Fruit fly (Drosophila melanogaster) whole organism, embryonic: Measurements from ENCODE around the gene CG45099.

Experiments
- ATbp ChIP-seq: fragments of 200-800 bp; sonication (Bioruptor generic); optimal IDR thresholded peaks from 2 replicates; lab custom pipeline; 2017; ENCODE audit warnings: missing biosample characterization, mild to moderate bottlenecking, missing genetic modification characterization, missing genetic modification reagents
- Ada2b ChIP-seq: fragments of 200-800 bp; sonication (Bioruptor generic); IDR thresholded peaks from 2 replicates; pipeline ENCODE4 v1.3.6; 2022; ENCODE audit warnings: missing biosample characterization, missing genetic modification characterization
- Atf-2 ChIP-seq: fragments of 200-800 bp; sonication (Bioruptor generic); optimal IDR thresholded peaks from 2 replicates; lab custom pipeline; 2016; ENCODE audit warnings: missing biosample characterization, missing genetic modification characterization
- B-H1 ChIP-seq: fragments of 200-800 bp; sonication (Bioruptor generic); IDR thresholded peaks from 3 replicates; pipeline ENCODE4 v1.3.6; 2022; ENCODE audit warnings: missing biosample characterization, missing genetic modification characterization
- BtbVII ChIP-seq: fragments of 200-800 bp; sonication (Bioruptor generic); optimal IDR thresholded peaks from 3 replicates; lab custom pipeline; 2017; ENCODE audit warnings: missing biosample characterization, mild to moderate bottlenecking, missing genetic modification characterization
- CG10321 ChIP-seq: fragments of 200-800 bp; sonication (Bioruptor generic); IDR thresholded peaks from 2 replicates; pipeline ENCODE4 v1.3.6; 2022; ENCODE audit warnings: missing biosample characterization, missing genetic modification characterization
- CG12104 ChIP-seq: fragments of 200-800 bp; sonication (Bioruptor generic); optimal IDR thresholded peaks from 3 replicates; lab custom pipeline; 2016; ENCODE audit warnings: missing biosample characterization, missing genetic modification characterization
- CG12236 ChIP-seq: fragments of 200-800 bp; sonication (Bioruptor generic); optimal IDR thresholded peaks from 2 replicates; lab custom pipeline; 2016; ENCODE audit warnings: missing biosample characterization, missing genetic modification characterization
- CG13287 ChIP-seq: fragments of 200-800 bp; sonication (Bioruptor generic); IDR thresholded peaks from 2 replicates; pipeline ENCODE4 v1.3.6; 2022; ENCODE audit warnings: missing biosample characterization, missing genetic modification characterization; ENCODE audit not compliant: partially characterized antibody
- CG13894 ChIP-seq: fragments of 200-800 bp; sonication (Bioruptor generic); optimal IDR thresholded peaks from 3 replicates; lab custom pipeline; 2018; ENCODE audit warnings: missing biosample characterization, mild to moderate bottlenecking, missing genetic modification characterization, moderate library complexity
- CG1602 ChIP-seq: fragments of 200-800 bp; sonication (Bioruptor generic); optimal IDR thresholded peaks from 3 replicates; lab custom pipeline; 2016; ENCODE audit warnings: missing biosample characterization, missing genetic modification characterization
- CG16779 ChIP-seq: fragments of 200-800 bp; sonication (Bioruptor generic); IDR thresholded peaks from 2 replicates; pipeline ENCODE4 v1.3.6; 2022; ENCODE audit warnings: missing biosample characterization, missing genetic modification characterization
- CG1792 ChIP-seq: fragments of 200-800 bp; sonication (Bioruptor generic); optimal IDR thresholded peaks from 2 replicates; lab custom pipeline; 2016; ENCODE audit warnings: missing biosample characterization, missing genetic modification characterization
- CG18011 ChIP-seq: fragments of 200-800 bp; sonication (Bioruptor generic); optimal IDR thresholded peaks from 2 replicates; lab custom pipeline; 2017; ENCODE audit warnings: missing biosample characterization, missing genetic modification characterization, mild to moderate bottlenecking, moderate library complexity, missing genotype
- CG18476 ChIP-seq: fragments of 200-800 bp; sonication (Bioruptor generic); optimal IDR thresholded peaks from 2 replicates; lab custom pipeline; 2016; ENCODE audit warnings: missing biosample characterization, mild to moderate bottlenecking, missing genetic modification characterization
- CG2712 ChIP-seq: fragments of 200-800 bp; optimal IDR thresholded peaks from 3 replicates; lab custom pipeline; 2019; ENCODE audit warnings: missing biosample characterization, mild to moderate bottlenecking, missing genetic modification characterization, moderate library complexity
- CG31224 ChIP-seq: fragments of 200-800 bp; sonication (Bioruptor generic); IDR thresholded peaks from 2 replicates; pipeline ENCODE4 v1.3.6; 2022; ENCODE audit warnings: missing biosample characterization, missing genetic modification characterization
- CG32767 ChIP-seq: fragments of 200-800 bp; sonication (Bioruptor generic); IDR thresholded peaks from 2 replicates; pipeline ENCODE4 v1.3.6; 2022; ENCODE audit warnings: missing biosample characterization, missing genetic modification characterization
- CG4854 ChIP-seq: fragments of 200-800 bp; sonication (Bioruptor generic); optimal IDR thresholded peaks from 2 replicates; lab custom pipeline; 2016; ENCODE audit warnings: missing biosample characterization, missing genetic modification characterization, inconsistent platforms
- CG6791 ChIP-seq: fragments of 200-800 bp; sonication (Bioruptor generic); IDR thresholded peaks from 3 replicates; pipeline ENCODE4 v1.3.6; 2022; ENCODE audit warnings: missing biosample characterization, missing genetic modification characterization; ENCODE audit not compliant: partially characterized antibody
- CG7357 ChIP-seq: fragments of 200-800 bp; sonication (Bioruptor generic); IDR thresholded peaks from 3 replicates; pipeline ENCODE4 v1.3.6; 2022; ENCODE audit warnings: missing biosample characterization, missing genetic modification characterization
- CG7786 ChIP-seq: fragments of 200-800 bp; sonication (Bioruptor generic); optimal IDR thresholded peaks from 2 replicates; lab custom pipeline; 2016; ENCODE audit warnings: missing biosample characterization, missing genetic modification characterization
- CG7839 ChIP-seq: fragments of 200-800 bp; sonication (Bioruptor generic); optimal IDR thresholded peaks from 3 replicates; lab custom pipeline; 2018; ENCODE audit warnings: missing biosample characterization, mild to moderate bottlenecking, missing genetic modification characterization, moderate library complexity
- Dek ChIP-seq: fragments of 200-800 bp; sonication (Bioruptor generic); optimal IDR thresholded peaks from 3 replicates; lab custom pipeline; 2019; ENCODE audit warnings: missing biosample characterization, mild to moderate bottlenecking, missing genetic modification characterization, moderate library complexity
- Dll ChIP-seq: fragments of 200-800 bp; sonication (Bioruptor generic); IDR thresholded peaks from 4 replicates; pipeline ENCODE4 v1.3.6; 2022; ENCODE audit warnings: missing biosample characterization, missing genetic modification characterization; ENCODE audit not compliant: partially characterized antibody
- Doc2 ChIP-seq: fragments of 200-800 bp; sonication (Bioruptor generic); IDR thresholded peaks from 2 replicates; pipeline ENCODE4 v1.3.6; 2022; ENCODE audit warnings: missing biosample characterization, missing genetic modification characterization
- E2f2 ChIP-seq: fragments of 200-800 bp; sonication (Bioruptor generic); IDR thresholded peaks from 2 replicates; pipeline ENCODE4 v1.3.6; 2022; ENCODE audit warnings: missing biosample characterization, missing genetic modification characterization
- Hr3 ChIP-seq: fragments of 200-800 bp; sonication (Bioruptor generic); optimal IDR thresholded peaks from 3 replicates; lab custom pipeline; 2016; ENCODE audit warnings: missing biosample characterization, missing genetic modification characterization
- MBD-R2 ChIP-seq: fragments of 200-800 bp; sonication (Bioruptor generic); IDR thresholded peaks from 2 replicates; pipeline ENCODE4 v1.3.6; 2022; ENCODE audit warnings: missing biosample characterization, missing genetic modification characterization
- NC2α ChIP-seq: fragments of 200-800 bp; sonication (Bioruptor generic); optimal IDR thresholded peaks from 2 replicates; lab custom pipeline; 2016; ENCODE audit warnings: missing biosample characterization, missing genetic modification characterization
- Nf-YA ChIP-seq: fragments of 200-800 bp; sonication (Bioruptor generic); IDR thresholded peaks from 2 replicates; pipeline ENCODE4 v1.3.6; 2022; ENCODE audit warnings: missing biosample characterization, missing genetic modification characterization
- Taf1 ChIP-seq: fragments of 200-800 bp; sonication (Bioruptor generic); IDR thresholded peaks from 2 replicates; pipeline ENCODE4 v1.3.6; 2022; ENCODE audit warnings: missing biosample characterization, missing genetic modification characterization
- Xrp1 ChIP-seq: fragments of 200-800 bp; sonication (Bioruptor generic); IDR thresholded peaks from 2 replicates; pipeline ENCODE4 v1.3.6; 2022; ENCODE audit warnings: missing biosample characterization, missing genetic modification characterization
- YL-1 ChIP-seq: fragments of 200-800 bp; sonication (Bioruptor generic); optimal IDR thresholded peaks from 3 replicates; lab custom pipeline; 2017; ENCODE audit warnings: missing biosample characterization, mild to moderate bottlenecking, missing genetic modification characterization
- al ChIP-seq: fragments of 200-800 bp; sonication (Bioruptor generic); IDR thresholded peaks from 2 replicates; pipeline ENCODE4 v1.3.6; 2022; ENCODE audit warnings: missing biosample characterization, missing genetic modification characterization
- crc ChIP-seq: fragments of 200-800 bp; sonication (Bioruptor generic); optimal IDR thresholded peaks from 2 replicates; lab custom pipeline; 2016; ENCODE audit warnings: missing biosample characterization, missing genetic modification characterization
- crol ChIP-seq: fragments of 200-800 bp; sonication (Bioruptor generic); IDR thresholded peaks from 2 replicates; pipeline ENCODE4 v1.3.6; 2022; ENCODE audit warnings: missing biosample characterization, missing genetic modification characterization
- dati ChIP-seq: fragments of 200-800 bp; sonication (Bioruptor generic); IDR thresholded peaks from 2 replicates; pipeline ENCODE4 v1.3.6; 2022; ENCODE audit warnings: missing biosample characterization, missing genetic modification characterization
- dmrt11E ChIP-seq: fragments of 200-800 bp; sonication (Bioruptor generic); optimal IDR thresholded peaks from 3 replicates; lab custom pipeline; 2018; ENCODE audit warnings: missing biosample characterization, mild to moderate bottlenecking, missing genetic modification characterization, moderate library complexity
- ewg ChIP-seq: fragments of 200-800 bp; sonication (Bioruptor generic); optimal IDR thresholded peaks from 3 replicates; lab custom pipeline; 2017; ENCODE audit warnings: mild to moderate bottlenecking, missing biosample characterization, missing genetic modification reagents, missing genetic modification characterization
- grau ChIP-seq: fragments of 200-800 bp; optimal IDR thresholded peaks from 3 replicates; lab custom pipeline; 2019; ENCODE audit warnings: missing biosample characterization, mild to moderate bottlenecking, missing genetic modification characterization, moderate library complexity
- insv ChIP-seq, 2 experiments: fragments of 200-800 bp; sonication (Bioruptor generic); optimal IDR thresholded peaks; 3 replicates each; lab custom pipeline; 2016 to 2018; ENCODE audit warnings: missing biosample characterization in 2 of 2, missing genetic modification characterization in 2 of 2
- inv ChIP-seq: fragments of 200-800 bp; sonication (Bioruptor generic); IDR thresholded peaks from 2 replicates; pipeline ENCODE4 v1.3.6; 2022; ENCODE audit warnings: missing biosample characterization, missing genetic modification characterization; ENCODE audit not compliant: partially characterized antibody
- jumu ChIP-seq: fragments of 200-800 bp; sonication (Bioruptor generic); optimal IDR thresholded peaks from 3 replicates; lab custom pipeline; 2016; ENCODE audit warnings: missing biosample characterization, missing genetic modification characterization
- kni ChIP-seq: fragments of 200-800 bp; sonication (Bioruptor generic); optimal IDR thresholded peaks from 3 replicates; lab custom pipeline; 2017; ENCODE audit warnings: mild to moderate bottlenecking, missing biosample characterization, missing genetic modification reagents, missing genetic modification characterization
- peb ChIP-seq: fragments of 200-800 bp; sonication (Bioruptor generic); IDR thresholded peaks from 2 replicates; pipeline ENCODE4 v1.3.6; 2022; ENCODE audit warnings: missing biosample characterization, missing genetic modification characterization
- row ChIP-seq: fragments of 200-800 bp; sonication (Bioruptor generic); IDR thresholded peaks from 3 replicates; pipeline ENCODE4 v1.3.6; 2022; ENCODE audit warnings: missing biosample characterization, missing genetic modification characterization
- scrt ChIP-seq: fragments of 200-800 bp; sonication (Bioruptor generic); optimal IDR thresholded peaks from 2 replicates; lab custom pipeline; 2018; ENCODE audit warnings: missing biosample characterization, mild to moderate bottlenecking, missing genetic modification characterization, moderate library complexity
- slbo ChIP-seq: fragments of 200-800 bp; sonication (Bioruptor generic); IDR thresholded peaks from 2 replicates; pipeline ENCODE4 v1.3.6; 2022; ENCODE audit warnings: missing biosample characterization, missing genetic modification characterization
- stwl ChIP-seq: fragments of 200-800 bp; sonication (Bioruptor generic); optimal IDR thresholded peaks from 3 replicates; lab custom pipeline; 2018; ENCODE audit warnings: missing biosample characterization, mild to moderate bottlenecking, missing genetic modification characterization, moderate library complexity

The CG45099 gene

dm6 chr3R:22018777-22019420, 15.2 kb downstream of the CG45099 start, which contains the start of gene Idh3b (continued):
- TF ChIP-seq YL-1 (peak; percentile 94), E2f2 (GFP tag; lab: Robert Waterston, UW) (peak; percentile 93), BtbVII (GFP tag; lab: Kevin White, UChicago) (no peak), jumu (GFP tag; lab: Kevin White, UChicago) (peak; percentile 73), Atf-2 (GFP tag; lab: Kevin White, UChicago) (peak; percentile 12), CG2712 (tag; lab: Kevin White, UChicago) (peak; percentile 62), CG7786 (GFP tag; lab: Kevin White, UChicago) (peak; percentile 68), CG6791 (GFP tag; lab: Robert Waterston, UW) (peak; percentile 97), Doc2 (GFP tag; lab: Robert Waterston, UW) (peak; percentile 28; the same call in 1 of the 2 replicates), grau (tag; lab: Kevin White, UChicago) (no peak), dati (no peak), crc (GFP tag; lab: Kevin White, UChicago) (peak; percentile 15), MBD-R2 (peak; percentile 97), CG7357 (GFP tag; lab: Robert Waterston, UW) (0 out of 3 replicates have a peak, but pooled peaks have one; percentile 39), CG18011 (GFP tag; lab: Kevin White, UChicago) (peak; percentile 39), CG13287 (GFP tag; lab: Robert Waterston, UW) (peak; percentile 98), inv (GFP tag; lab: Robert Waterston, UW) (peak; percentile 93), CG1792 (peak; percentile 51), CG12236 (GFP tag; lab: Kevin White, UChicago) (no peak), crol (GFP tag; lab: Robert Waterston, UW) (no peak), Xrp1 (peak; percentile 74), Hr3 (GFP tag; lab: Kevin White, UChicago) (peak; percentile 42), insv (GFP tag; optimal IDR thresholded peaks at IDR 0.05; lab: Kevin White, UChicago) (peak in 1 of 2 experiments; percentile 46), NC2α (peak; percentile 24), stwl (tag; lab: Kevin White, UChicago) (peak; percentile 86), peb (0 out of 2 replicates have a peak, but pooled peaks have one; percentile 10), CG16779 (GFP tag; lab: Robert Waterston, UW) (peak; percentile 62; the same call in 1 of the 2 replicates), Nf-YA (GFP tag; lab: Robert Waterston, UW) (0 out of 2 replicates have a peak, but pooled peaks have one; percentile 22), Taf1 (GFP tag; lab: Robert Waterston, UW) (no peak), CG7839 (tag; lab: Kevin White, UChicago) (no peak), CG4854 (GFP tag; lab: Kevin White, UChicago) (peak; percentile 61), CG1602 (GFP tag; lab: Kevin White, UChicago) (peak; percentile 3), CG32767 (no peak), Ada2b (GFP tag; lab: Robert Waterston, UW) (no peak), row (GFP tag; lab: Robert Waterston, UW) (peak; percentile 94), dmrt11E (tag; lab: Kevin White, UChicago) (peak; percentile 20), al (GFP tag; lab: Robert Waterston, UW) (no peak), slbo (GFP tag; lab: Robert Waterston, UW) (no peak; the same call in 1 of the 2 replicates), B-H1 (GFP tag; lab: Robert Waterston, UW) (no peak), CG10321 (GFP tag; lab: Robert Waterston, UW) (no peak), ATbp (GFP tag; lab: Kevin White, UChicago) (no peak), Dek (tag; lab: Kevin White, UChicago) (peak; percentile 44), CG13894 (tag; lab: Kevin White, UChicago) (no peak), CG31224 (GFP tag; lab: Robert Waterston, UW) (peak; percentile 43; the same call in 1 of the 2 replicates), kni (GFP tag; lab: Kevin White, UChicago) (peak; percentile 49), Dll (peak; percentile 97), CG18476 (GFP tag; lab: Kevin White, UChicago) (peak; percentile 27), CG12104 (GFP tag; lab: Kevin White, UChicago) (peak; percentile 8), ewg (GFP tag; lab: Kevin White, UChicago) (no peak), scrt (GFP tag; lab: Kevin White, UChicago) (peak; percentile 55)
